Worm (Caenorhabditis elegans) whole organism, L2 larva: Measurements from ENCODE around the gene C49C3.7.

Experiments
- C34F6.9 ChIP-seq: fragments of 150-350 bp; optimal IDR thresholded peaks from 2 replicates; lab custom pipeline; 2014; ENCODE audit warnings: missing biosample characterization, missing genetic modification characterization
- F13H6.1 ChIP-seq: sonication (generic microtip); optimal IDR thresholded peaks from 2 replicates; lab custom pipeline; 2016; ENCODE audit warnings: missing genetic modification characterization, missing compliant biosample characterization
- R02D3.7 ChIP-seq: fragments of 150-350 bp; optimal IDR thresholded peaks from 2 replicates; lab custom pipeline; 2014; ENCODE audit warnings: missing biosample characterization, missing genetic modification characterization
- Y55F3AM.14 ChIP-seq: fragments of 200-800 bp; sonication (Bioruptor generic); optimal IDR thresholded peaks from 2 replicates; lab custom pipeline; 2018; ENCODE audit warnings: mild to moderate bottlenecking, missing genetic modification characterization, missing compliant biosample characterization
- alr-1 ChIP-seq: fragments of 150-350 bp; optimal IDR thresholded peaks from 2 replicates; lab custom pipeline; 2014; ENCODE audit warnings: missing biosample characterization, missing genetic modification characterization
- aly-2 ChIP-seq: fragments of 150-350 bp; optimal IDR thresholded peaks from 2 replicates; lab custom pipeline; 2014; ENCODE audit warnings: missing biosample characterization, missing genetic modification characterization
- ama-1 ChIP-seq: fragments of 150-350 bp; optimal IDR thresholded peaks from 2 replicates; lab custom pipeline; 2018; ENCODE audit warnings: inconsistent platforms
- blmp-1 ChIP-seq: sonication (generic microtip); optimal IDR thresholded peaks from 2 replicates; lab custom pipeline; 2017; ENCODE audit warnings: missing genetic modification characterization, mild to moderate bottlenecking, missing compliant biosample characterization, antibody characterized with exemption, moderate library complexity; ENCODE audit not compliant: insufficient read depth
- ceh-82 ChIP-seq: fragments of 150-350 bp; optimal IDR thresholded peaks from 2 replicates; lab custom pipeline; 2014; ENCODE audit warnings: missing biosample characterization, missing genetic modification characterization
- crh-2 ChIP-seq: sonication (generic microtip); optimal IDR thresholded peaks from 2 replicates; lab custom pipeline; 2017; ENCODE audit warnings: missing biosample characterization, missing genetic modification characterization
- dmd-4 ChIP-seq: sonication (generic microtip); optimal IDR thresholded peaks from 2 replicates; lab custom pipeline; 2017; ENCODE audit warnings: missing biosample characterization, missing genetic modification characterization
- elt-1 ChIP-seq: fragments of 150-350 bp; optimal IDR thresholded peaks from 2 replicates; lab custom pipeline; 2014; ENCODE audit warnings: missing biosample characterization, missing genetic modification characterization
- fos-1 ChIP-seq: fragments of 150-350 bp; optimal IDR thresholded peaks from 2 replicates; lab custom pipeline; 2014; ENCODE audit warnings: missing biosample characterization, missing genetic modification characterization
- lin-13 ChIP-seq: fragments of 150-350 bp; optimal IDR thresholded peaks from 2 replicates; lab custom pipeline; 2014; ENCODE audit warnings: missing biosample characterization, missing genetic modification reagents, missing genetic modification characterization
- lin-39 ChIP-seq: fragments of 150-350 bp; optimal IDR thresholded peaks from 2 replicates; lab custom pipeline; 2014; ENCODE audit warnings: missing biosample characterization, missing genetic modification reagents, missing genetic modification characterization
- lsy-2 ChIP-seq, 2 experiments: fragments of 150-350 bp in 1 of 2; sonication (generic microtip) in 1 of 2; optimal IDR thresholded peaks; 2 replicates each; lab custom pipeline; 2014 to 2017; ENCODE audit warnings: missing biosample characterization in 2 of 2, missing genetic modification characterization in 2 of 2
- mab-5 ChIP-seq: fragments of 150-350 bp; optimal IDR thresholded peaks from 2 replicates; lab custom pipeline; 2014; ENCODE audit warnings: missing biosample characterization, missing genetic modification characterization
- mbf-1 ChIP-seq: sonication (generic microtip); optimal IDR thresholded peaks from 2 replicates; lab custom pipeline; 2017; ENCODE audit warnings: missing biosample characterization, missing genetic modification characterization
- nhr-10 ChIP-seq: sonication (generic microtip); optimal IDR thresholded peaks from 2 replicates; lab custom pipeline; 2017; ENCODE audit warnings: missing biosample characterization, missing genetic modification characterization
- nhr-11 ChIP-seq: fragments of 150-350 bp; optimal IDR thresholded peaks from 2 replicates; lab custom pipeline; 2014; ENCODE audit warnings: missing biosample characterization, missing genetic modification characterization
- nhr-12 ChIP-seq: fragments of 150-350 bp; optimal IDR thresholded peaks from 2 replicates; lab custom pipeline; 2014; ENCODE audit warnings: missing biosample characterization, missing genetic modification characterization
- nhr-129 ChIP-seq: fragments of 150-350 bp; optimal IDR thresholded peaks from 2 replicates; lab custom pipeline; 2014; ENCODE audit warnings: missing biosample characterization, missing genetic modification characterization
- nhr-21 ChIP-seq: fragments of 150-350 bp; optimal IDR thresholded peaks from 2 replicates; lab custom pipeline; 2014; ENCODE audit warnings: missing biosample characterization, missing genetic modification characterization
- nhr-23 ChIP-seq: fragments of 150-350 bp; optimal IDR thresholded peaks from 2 replicates; lab custom pipeline; 2014; ENCODE audit warnings: missing biosample characterization, missing genetic modification reagents, missing genetic modification characterization
- nhr-25 ChIP-seq: fragments of 150-350 bp; sonication (generic microtip); optimal IDR thresholded peaks from 3 replicates; lab custom pipeline; 2014; ENCODE audit warnings: missing biosample characterization, missing genetic modification characterization
- skn-1 ChIP-seq: sonication (generic microtip); optimal IDR thresholded peaks from 2 replicates; lab custom pipeline; 2017; ENCODE audit warnings: missing biosample characterization, missing genetic modification characterization
- sma-9 ChIP-seq, 2 experiments: fragments of 150-350 bp in 1 of 2; sonication (generic microtip) in 1 of 2; optimal IDR thresholded peaks; 2 replicates each; lab custom pipeline; 2014 to 2016; ENCODE audit warnings: missing genetic modification characterization in 2 of 2, mild to moderate bottlenecking in 1 of 2, missing biosample characterization in 1 of 2, missing compliant biosample characterization in 1 of 2, missing genetic modification reagents in 1 of 2, moderate library complexity in 1 of 2
- snpc-4 ChIP-seq: fragments of 150-350 bp; optimal IDR thresholded peaks from 2 replicates; lab custom pipeline; 2014; ENCODE audit warnings: missing biosample characterization, missing genetic modification characterization
- unc-39 ChIP-seq: fragments of 150-350 bp; optimal IDR thresholded peaks from 2 replicates; lab custom pipeline; 2014; ENCODE audit warnings: missing biosample characterization, missing genetic modification characterization
- unc-55 ChIP-seq: fragments of 150-350 bp; sonication (generic microtip); optimal IDR thresholded peaks from 3 replicates; lab custom pipeline; 2014; ENCODE audit warnings: missing biosample characterization, missing genetic modification reagents, missing genetic modification characterization
- ztf-1 ChIP-seq: fragments of 200-800 bp; sonication (Bioruptor generic); conservative IDR thresholded peaks from 2 replicates; pipeline ENCODE4 v1.3.6; 2022; ENCODE audit warnings: missing genetic modification characterization, missing compliant biosample characterization
- ztf-11 ChIP-seq: sonication (generic microtip); optimal IDR thresholded peaks from 2 replicates; lab custom pipeline; 2017; ENCODE audit warnings: missing biosample characterization, missing genetic modification characterization
- ztf-4 ChIP-seq: fragments of 150-350 bp; optimal IDR thresholded peaks from 2 replicates; lab custom pipeline; 2014; ENCODE audit warnings: missing biosample characterization, missing genetic modification characterization

Gene C49C3.7

DNA sequence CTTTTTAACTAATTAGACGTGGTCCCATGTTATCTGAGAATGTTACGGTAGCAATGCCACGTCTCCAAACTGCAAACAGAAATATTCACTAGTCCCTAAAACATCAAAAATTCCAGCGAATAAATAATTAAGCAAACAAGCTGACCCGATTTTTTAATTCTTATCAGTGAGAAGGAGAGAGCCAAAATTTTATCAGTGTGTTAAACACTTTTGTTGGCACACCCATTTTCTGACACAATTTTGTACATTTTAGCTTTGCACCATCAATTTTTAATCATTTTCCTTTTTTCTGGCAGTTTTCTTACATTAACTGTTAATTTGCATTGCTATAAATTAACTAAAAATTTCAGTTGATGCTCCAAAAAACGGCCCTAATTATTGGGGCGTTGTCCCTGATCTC, 11.9 kb upstream of the C49C3.7 start, which contains the start of gene C49C3.4:
C49C3.4 (plus strand) TSS at position 351 of the 400 bp plus-strand sequence.
- TF ChIP-seq lsy-2 (tag; optimal IDR thresholded peaks at IDR 0.05; lab: Kevin White, UChicago), result no peak
- TF ChIP-seq nhr-12 (tag; lab: Kevin White, UChicago), result no peak
- peak; percentile 76 for TF ChIP-seq fos-1 (tag; lab: Kevin White, UChicago)
- no peak for TF ChIP-seq alr-1
- no peak for TF ChIP-seq ceh-82 (tag; lab: Kevin White, UChicago)
- no peak for TF ChIP-seq ztf-4 (tag; lab: Kevin White, UChicago)
- no peak for TF ChIP-seq elt-1
- TF ChIP-seq, all 48 proteins: peak for 1

DNA sequence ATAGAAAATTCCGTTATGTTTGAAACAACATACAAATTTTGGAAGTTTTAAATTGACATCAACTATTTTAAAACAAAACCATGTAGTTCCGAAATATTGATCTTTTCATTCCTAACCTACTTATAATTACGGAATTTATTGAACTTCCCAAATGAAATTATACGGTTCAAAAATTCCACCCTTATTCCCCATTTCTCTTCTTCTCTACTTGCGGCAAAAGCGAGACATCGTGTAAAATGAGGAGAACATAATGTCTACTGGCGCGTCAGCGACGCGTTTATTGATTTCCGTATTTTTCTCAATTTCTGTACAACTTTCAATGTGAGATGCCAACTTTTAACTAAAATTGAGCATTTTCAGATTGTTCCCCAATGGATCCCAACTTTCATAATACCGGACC, 3.5 kb upstream of the C49C3.7 start, which contains the start of gene ceh-88:
ceh-88 (plus strand) TSS at position 355 of the 400 bp plus-strand sequence.
- TF ChIP-seq Y55F3AM.14 (no peak), C34F6.9 (peak; percentile 37), mab-5 (no peak), nhr-11 (tag; lab: Kevin White, UChicago) (no peak), nhr-10 (tag; lab: Kevin White, UChicago) (no peak), lin-13 (GFP tag; lab: Kevin White, UChicago) (no peak), ztf-1 (GFP tag; lab: Robert Waterston, UW) (no peak)

DNA sequence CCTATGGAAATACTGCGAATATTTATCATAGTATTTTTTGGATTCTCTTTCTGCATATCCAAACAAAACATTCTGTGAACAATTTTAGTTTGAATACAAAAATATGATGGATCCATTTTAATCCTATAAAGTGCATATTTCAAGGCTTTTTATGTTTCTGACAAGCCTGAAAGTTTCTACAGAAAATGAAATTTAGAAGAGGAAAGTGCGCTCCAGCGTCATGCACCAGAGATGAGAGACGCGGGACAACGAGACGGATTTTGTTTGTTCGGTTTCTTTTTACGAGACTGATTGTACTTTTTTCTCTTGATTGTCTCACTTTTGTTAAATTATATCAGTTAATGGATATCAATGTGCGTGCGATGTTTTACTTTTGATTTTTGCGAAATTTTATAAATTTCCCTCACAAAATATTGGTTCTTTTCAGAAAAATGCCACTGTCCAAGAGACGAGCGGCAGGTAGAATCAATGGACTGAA, 1.2 kb upstream of the C49C3.7 start, which contains the start of gene C49C3.6:
C49C3.6 (plus strand) TSS at position 428 of the 478 bp plus-strand sequence.
- TF ChIP-seq nhr-25 (peak; percentile 12), C34F6.9 (peak; percentile 31), lsy-2 (tag; optimal IDR thresholded peaks at IDR 0.05; lab: Kevin White, UChicago) (peak in 1 of 2 experiments; percentile 36), mbf-1 (tag; lab: Kevin White, UChicago) (no peak), unc-55 (GFP tag; lab: Kevin White, UChicago) (peak; percentile 29), dmd-4 (tag; lab: Kevin White, UChicago) (no peak), lin-13 (GFP tag; lab: Kevin White, UChicago) (peak; percentile 14)
- TF ChIP-seq, all 48 proteins: peak for 5

DNA sequence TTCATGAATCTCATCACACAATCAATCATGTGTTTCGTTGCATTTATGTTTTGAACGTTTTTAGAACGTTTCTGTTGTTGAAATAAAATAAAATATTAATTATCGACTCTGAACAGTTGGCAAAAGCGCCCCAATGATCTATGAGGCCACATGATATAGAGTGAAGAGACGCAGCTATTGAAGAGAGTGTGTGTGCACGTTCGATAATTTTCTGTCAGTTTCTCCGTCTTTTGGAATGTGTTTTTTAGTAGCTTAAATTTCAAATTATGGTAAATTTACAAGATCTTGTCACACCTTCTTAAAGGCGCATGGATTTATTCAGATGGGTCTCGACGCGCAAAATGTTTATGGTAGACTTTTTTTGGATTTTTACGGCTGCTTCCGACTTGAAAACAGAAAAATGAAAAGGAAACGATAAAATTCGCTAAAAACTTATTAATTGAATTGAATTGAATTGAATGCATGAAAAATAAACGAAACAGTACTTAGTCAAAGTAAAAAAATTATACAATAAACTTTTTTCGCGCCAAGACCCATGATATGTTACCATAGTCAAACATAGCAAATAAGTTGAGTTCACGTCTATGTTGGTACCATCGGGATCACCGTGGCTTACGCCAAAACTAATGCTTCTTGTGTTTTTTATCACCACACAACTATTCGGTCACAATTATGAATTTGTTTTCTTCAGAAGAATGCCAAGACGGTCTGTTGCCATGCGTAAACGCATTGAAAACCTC, 1.4 kb downstream of the C49C3.7 start, which contains the start of gene C49C3.15:
C49C3.15 (plus strand) TSS at position 690 of the 740 bp plus-strand sequence.
- TF ChIP-seq lsy-2 (tag; optimal IDR thresholded peaks at IDR 0.05; lab: Kevin White, UChicago) (peak in 1 of 2 experiments; percentile 65), nhr-129 (tag; lab: Kevin White, UChicago) (peak; percentile 41), crh-2 (tag; lab: Kevin White, UChicago) (peak; percentile 62), aly-2 (tag; lab: Kevin White, UChicago) (no peak), nhr-21 (no peak), blmp-1 (tag; lab: Kevin White, UChicago) (no peak), ztf-11 (tag; lab: Kevin White, UChicago) (no peak), snpc-4 (tag; lab: Kevin White, UChicago) (no peak), R02D3.7 (tag; lab: Kevin White, UChicago) (no peak), F13H6.1 (tag; lab: Kevin White, UChicago) (no peak), unc-55 (GFP tag; lab: Kevin White, UChicago) (peak; percentile 61), ztf-4 (tag; lab: Kevin White, UChicago) (no peak), C34F6.9 (peak; percentile 73), unc-39 (tag; lab: Kevin White, UChicago) (no peak)
- TF ChIP-seq, all 48 proteins: peak for 5

DNA sequence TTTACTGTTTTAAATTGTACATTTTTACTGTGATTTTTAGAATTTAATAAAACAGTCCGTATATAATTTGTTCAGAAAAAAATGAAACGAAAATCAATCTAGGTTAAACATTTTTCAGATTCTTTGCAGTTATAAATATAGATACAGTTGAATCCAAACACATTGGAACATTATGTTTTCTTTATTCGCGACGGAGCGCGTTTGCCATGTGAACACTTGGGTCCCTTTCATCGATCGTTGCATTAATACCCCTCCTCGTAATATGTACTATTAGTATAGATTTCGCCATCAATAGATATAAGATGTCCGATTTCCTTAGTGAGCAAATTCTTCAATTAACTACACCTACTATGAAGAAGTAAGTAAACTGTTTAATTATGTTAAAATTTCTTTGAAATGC, 2.7 kb downstream of the C49C3.7 start, which contains the start of gene C49C3.8:
C49C3.8 (plus strand) TSS at position 173 of the 400 bp plus-strand sequence.
- TF ChIP-seq C34F6.9 (peak; percentile 61), ama-1 (lab: Kevin White, UChicago) (no peak), nhr-129 (tag; lab: Kevin White, UChicago) (peak; percentile 8), unc-55 (GFP tag; lab: Kevin White, UChicago) (peak; percentile 54)

DNA sequence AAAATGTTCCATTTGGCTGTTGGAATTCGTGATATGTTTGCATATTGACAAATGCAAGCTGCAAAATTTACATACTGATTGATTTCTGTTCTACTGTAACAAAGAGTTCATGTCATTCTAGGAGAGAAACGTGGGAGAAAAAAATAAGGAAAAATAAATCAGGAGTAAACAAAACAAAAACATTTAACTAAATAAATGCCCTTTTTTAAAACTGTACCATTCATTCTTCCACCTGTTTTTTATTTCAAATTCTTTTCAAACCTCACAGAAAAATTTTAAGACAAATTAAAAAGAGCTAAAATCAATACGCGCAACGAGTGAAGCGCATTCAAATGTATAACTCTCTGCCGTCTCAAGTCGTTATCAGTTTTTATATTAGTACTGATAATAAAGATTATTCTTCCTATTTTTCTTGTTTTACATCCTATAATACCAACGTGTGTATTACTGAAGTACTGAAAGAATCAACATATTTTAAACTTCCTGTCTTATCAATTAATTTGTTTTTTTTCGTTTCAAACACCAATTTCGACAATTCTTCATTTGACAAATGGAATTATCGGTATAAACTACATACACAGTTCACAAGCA, 6.7 kb downstream of the C49C3.7 start, which contains the start of gene C49C3.10:
C49C3.10 (minus strand) TSS at position 51 of the 591 bp plus-strand sequence.
- TF ChIP-seq nhr-23 (tag; lab: Kevin White, UChicago), result no peak
- no peak for TF ChIP-seq ztf-11 (tag; lab: Kevin White, UChicago)
- no peak for TF ChIP-seq lin-39
- peak; percentile 55 for TF ChIP-seq skn-1
- TF ChIP-seq nhr-12 (tag; lab: Kevin White, UChicago), result no peak
- no peak for TF ChIP-seq sma-9 (GFP tag; optimal IDR thresholded peaks at IDR 0.05; lab: Kevin White, UChicago)
- no peak for TF ChIP-seq sma-9 (tag; optimal IDR thresholded peaks at IDR 0.05; lab: Kevin White, UChicago)
- peak; percentile 74 for TF ChIP-seq fos-1 (tag; lab: Kevin White, UChicago)
- peak; percentile 56 for TF ChIP-seq crh-2 (tag; lab: Kevin White, UChicago)
- no peak for TF ChIP-seq unc-55 (GFP tag; lab: Kevin White, UChicago)
